Worm (Caenorhabditis elegans) whole organism, dauer: ENCODE results near the gene ntc-1.

Experiments used
- unc-62 ChIP-seq: sonication (generic microtip); optimal IDR thresholded peaks from 2 replicates; lab custom pipeline; 2017; ENCODE audit warnings: missing biosample characterization, missing genetic modification reagents, missing genetic modification characterization

The ntc-1 gene

DNA sequence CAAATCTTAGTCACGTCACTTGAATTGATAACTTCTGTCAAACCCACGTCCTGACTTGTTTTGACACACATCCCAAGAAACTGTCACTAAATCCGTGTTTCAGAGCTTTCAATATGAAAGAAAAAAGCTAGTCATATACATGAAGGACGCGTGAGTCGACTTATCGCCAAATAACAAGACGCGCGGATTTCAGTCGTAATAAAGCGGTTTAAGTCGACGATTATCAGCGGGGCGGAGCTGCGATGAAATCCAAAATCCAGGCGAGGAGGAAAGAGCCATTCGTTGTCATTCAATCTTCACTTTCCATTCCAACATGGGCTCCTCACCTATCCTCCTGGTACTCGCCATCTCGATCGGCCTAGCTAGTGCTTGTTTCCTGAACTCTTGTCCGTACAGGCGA, at the start of gene ntc-1:
ntc-1 (plus strand) TSS at position 301 of the 400 bp plus-strand sequence.
- no peak for TF ChIP-seq unc-62 (GFP tag; lab: Kevin White, UChicago)

DNA sequence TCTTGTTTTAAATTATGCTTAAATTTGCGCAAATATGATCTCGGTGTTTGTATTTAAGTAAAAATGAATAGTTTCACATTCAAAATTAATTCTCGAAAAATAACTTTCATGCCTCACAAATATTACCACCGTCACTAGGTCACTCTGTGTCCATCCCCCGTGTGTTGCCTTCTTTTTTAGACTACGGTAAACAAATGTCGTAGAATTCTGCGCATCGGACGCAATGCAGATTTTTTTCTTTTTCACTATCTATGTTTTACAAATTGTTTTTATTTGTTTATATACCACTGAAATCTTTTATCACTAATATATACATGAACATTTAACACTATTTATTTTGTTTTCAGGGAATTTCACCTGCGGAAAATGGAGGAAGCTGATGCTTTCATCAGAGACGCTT, 47.6 kb upstream of the ntc-1 start, which contains the start of gene R08E3.3:
R08E3.3 (plus strand) TSS at position 342 of the 400 bp plus-strand sequence.
- no peak for TF ChIP-seq unc-62 (GFP tag; lab: Kevin White, UChicago)

DNA sequence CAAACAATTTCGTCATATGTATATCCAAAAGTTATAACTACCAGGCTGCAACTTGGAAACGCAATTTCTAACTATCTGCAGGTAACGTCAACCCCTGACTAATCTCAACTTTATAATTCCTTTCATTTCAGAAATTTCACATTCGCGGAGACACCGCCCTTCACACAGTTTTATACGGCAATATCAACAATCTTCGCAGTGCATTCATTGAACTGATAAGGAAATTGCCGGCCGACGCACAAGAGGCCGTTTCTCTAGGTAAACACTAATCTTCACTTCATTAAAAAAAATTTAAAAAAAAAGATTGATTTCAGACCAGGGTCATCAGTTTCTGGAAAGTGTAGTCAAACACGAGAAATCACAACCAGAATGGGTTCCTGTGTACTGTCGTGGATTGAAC, 47.0 kb upstream of the ntc-1 start:
- TF ChIP-seq unc-62 (GFP tag; lab: Kevin White, UChicago), result no peak

DNA sequence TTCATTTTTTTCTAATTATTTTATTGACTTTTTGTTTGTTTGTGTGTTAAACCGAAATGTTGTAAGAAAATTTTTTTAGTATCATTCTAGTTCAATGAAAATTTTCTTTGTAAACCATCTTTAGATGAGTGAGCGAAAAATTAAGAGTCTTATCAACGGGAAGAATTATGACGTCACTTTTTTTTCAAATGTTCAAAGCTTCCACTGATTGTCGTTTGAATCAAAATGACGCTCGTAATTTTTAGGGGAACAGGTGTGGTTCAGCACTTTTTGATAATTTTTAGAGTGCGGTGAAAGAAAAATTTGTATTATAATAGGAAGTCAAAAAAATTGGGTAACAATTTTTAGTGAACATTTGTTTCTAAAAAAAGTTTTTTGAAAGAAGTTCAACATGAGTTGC, 44.3 kb upstream of the ntc-1 start:
- no peak for TF ChIP-seq unc-62 (GFP tag; lab: Kevin White, UChicago)

DNA sequence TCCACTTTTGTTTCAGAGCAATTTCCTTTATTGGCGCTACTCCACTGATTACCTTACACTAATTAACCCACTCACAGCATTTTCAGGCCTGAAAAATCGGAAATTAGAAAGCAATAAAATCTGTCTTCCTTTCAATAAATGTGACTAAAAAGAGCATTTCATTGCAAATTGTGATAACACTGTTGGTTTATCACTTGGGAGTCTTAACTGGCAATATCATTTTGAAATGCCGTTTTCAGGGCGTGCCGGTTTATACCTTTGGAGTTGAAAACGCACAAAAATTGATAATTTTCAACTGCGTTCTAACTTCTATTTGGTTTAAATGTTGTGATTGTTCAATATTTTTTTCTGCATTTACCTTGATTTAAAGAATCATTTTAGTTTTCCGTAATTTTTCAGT, 43.6 kb upstream of the ntc-1 start, which contains the start of gene R08E3.1:
R08E3.1 (plus strand) TSS at position 386 of the 400 bp plus-strand sequence.
- no peak for TF ChIP-seq unc-62 (GFP tag; lab: Kevin White, UChicago)

DNA sequence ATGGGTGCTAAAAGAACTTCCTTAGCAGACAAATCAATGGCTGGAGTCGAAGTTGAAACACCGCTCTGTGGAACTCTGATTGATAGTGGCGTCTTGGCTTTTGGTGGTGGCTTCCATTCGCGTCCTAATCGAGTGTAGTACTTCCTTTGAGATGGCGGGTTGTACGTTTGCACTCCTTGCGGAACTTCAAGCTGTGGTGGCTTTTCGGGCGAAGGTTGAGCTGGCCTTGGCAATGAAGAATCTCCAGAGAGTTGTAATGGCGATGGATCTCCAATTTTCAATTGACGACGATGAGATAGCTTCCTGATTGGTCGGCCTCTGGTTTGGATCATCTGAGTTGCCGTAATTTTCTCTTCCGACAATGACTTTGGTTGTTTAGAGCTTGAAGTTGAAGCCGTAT, 25.2 kb upstream of the ntc-1 start:
- TF ChIP-seq unc-62 (GFP tag; lab: Kevin White, UChicago), result no peak

DNA sequence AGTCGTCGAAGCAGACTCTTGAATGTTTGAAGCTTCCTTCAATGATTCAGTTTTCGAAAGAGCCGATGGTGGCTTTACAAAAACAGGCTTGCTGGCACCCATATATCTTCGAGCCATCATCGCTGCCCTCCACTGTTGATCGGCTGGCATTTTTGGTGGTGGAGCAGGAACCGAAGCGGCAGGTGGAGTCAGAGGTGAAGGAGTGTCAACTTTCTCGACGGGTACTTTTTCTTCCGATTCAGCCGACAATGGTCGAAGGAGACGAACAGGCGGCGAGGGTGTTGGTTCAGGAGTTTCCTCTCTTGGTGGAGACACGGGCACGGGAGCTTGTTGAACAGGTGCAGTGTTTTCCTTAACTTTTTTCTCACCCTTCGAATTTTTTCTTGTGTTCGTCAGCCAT, 23.6 kb upstream of the ntc-1 start:
- TF ChIP-seq unc-62 (GFP tag; lab: Kevin White, UChicago), result no peak

DNA sequence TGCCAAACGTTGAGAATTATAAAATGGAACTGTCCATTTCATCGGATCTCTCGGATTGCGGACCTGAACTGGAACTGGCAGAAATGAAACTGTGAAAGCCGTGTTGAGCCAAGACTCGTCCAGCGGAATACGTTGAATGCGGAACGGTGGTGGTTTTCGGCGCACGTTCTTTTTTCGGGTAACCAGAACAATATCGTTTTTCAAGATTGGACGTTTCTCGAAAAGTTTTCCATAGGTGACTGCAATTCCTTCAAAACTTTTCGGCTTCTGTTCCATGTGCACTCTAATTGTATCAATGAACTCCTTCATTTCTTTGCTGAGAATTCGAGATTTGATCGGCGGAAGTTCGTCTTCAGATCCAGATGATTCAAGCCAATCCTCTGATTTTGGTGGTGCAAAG, 21.1 kb upstream of the ntc-1 start:
- no peak for TF ChIP-seq unc-62 (GFP tag; lab: Kevin White, UChicago)

DNA sequence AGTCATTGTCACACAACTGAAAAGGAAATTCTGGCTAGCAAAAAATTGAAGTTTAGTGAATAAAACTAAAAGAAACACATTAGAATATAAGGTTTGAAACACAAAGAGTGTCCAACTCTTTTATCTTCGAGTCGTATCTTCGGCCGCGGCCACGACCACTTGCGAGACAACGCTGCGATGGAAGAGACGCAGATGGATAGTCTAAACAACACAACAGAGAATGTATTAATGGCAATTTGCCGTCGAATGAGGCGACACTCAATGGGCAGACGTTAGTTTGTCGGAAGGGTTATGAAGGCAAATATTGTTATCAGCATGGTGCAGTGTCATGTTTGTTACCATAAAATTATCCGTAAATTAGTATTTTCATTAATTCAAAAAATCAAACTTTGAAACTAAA, 12.8 kb upstream of the ntc-1 start, which contains the start of gene F39C12.1:
F39C12.1 (minus strand) TSS at position 136 of the 400 bp plus-strand sequence.
- no peak for TF ChIP-seq unc-62 (GFP tag; lab: Kevin White, UChicago)

DNA sequence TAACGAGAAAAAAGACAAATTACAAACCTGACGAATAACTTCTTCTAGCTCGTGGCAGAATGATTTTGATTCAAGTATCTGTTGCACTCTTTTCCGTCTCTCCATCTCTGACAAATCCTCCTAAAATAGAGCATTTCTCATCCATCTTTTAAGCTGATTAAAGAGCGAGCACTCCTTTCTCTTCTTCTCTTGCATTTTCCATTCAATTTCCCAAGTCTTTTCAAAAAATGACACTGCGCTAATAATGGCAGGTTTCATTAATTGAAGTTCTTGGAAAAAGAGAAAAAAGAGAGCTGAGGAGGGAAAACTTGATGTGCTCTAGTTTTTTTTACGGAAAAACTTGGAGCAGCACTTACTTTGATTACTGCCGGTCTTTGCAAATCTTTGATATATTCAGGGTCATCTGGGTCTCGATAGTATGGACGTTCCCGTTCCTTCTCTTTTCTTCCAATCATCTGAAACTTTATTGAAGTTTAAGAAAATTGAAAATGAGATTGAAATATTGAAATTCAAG, 6.3 kb upstream of the ntc-1 start, which contains the start of gene add-1:
add-1 (minus strand) TSS at position 464 of the 514 bp plus-strand sequence.
- no peak for TF ChIP-seq unc-62 (GFP tag; lab: Kevin White, UChicago)

DNA sequence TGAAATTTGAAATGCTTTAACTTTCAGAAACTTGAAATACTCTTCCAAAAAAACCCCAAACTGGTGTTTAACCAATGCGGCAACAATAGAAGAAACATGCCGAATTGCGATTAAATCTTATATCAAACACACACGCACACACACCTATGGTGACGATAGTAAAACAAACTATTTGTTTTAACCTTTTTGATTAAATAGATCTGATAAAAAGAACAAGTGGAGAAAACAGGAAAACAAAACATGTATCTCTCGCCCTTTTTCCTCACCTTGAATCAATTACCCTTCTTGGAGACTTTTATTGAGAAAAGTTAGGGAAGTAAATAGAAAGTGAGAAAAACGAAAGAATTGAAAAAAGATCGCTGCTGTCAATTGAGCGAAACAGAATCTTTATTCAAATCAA, 4.5 kb upstream of the ntc-1 start:
- no peak for TF ChIP-seq unc-62 (GFP tag; lab: Kevin White, UChicago)

DNA sequence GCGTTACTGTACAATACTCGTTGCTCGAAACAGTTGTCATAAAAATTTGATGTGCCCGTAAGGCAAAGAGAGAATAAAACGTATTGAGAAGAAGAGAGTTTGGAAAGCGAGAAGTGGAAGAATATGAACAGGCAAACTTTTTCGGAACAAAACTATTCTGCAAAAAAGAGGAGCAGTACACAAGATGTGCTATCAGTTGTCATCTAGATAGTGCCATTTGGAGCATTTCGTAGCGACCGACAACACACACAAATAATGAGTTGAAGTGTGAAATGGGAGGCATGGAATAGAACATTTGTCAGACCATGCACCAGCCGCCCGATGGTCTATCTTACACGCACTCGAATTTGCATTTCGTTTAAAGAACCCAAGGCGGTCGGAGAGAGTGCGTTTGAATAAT, 3.8 kb upstream of the ntc-1 start:
- TF ChIP-seq unc-62 (GFP tag; lab: Kevin White, UChicago), result no peak

DNA sequence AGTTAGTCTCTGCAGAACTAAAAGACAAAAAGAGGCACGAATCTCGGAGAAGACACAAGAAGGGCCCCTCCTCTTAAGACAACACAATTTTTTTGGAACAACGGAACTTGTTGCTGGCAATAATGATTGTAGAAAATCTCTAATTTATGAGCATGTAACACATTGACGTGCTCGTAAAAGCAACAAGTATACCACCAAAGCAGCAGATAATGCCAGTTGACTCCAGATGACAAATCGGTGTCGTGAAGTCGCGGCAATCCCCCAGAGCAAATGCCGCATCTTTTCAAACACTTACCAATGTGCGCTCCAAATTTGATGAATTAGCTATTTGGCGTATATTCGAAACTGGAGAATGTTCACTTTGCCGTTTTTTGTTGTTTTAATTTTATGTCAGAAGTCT, 1.7 kb upstream of the ntc-1 start:
- no peak for TF ChIP-seq unc-62 (GFP tag; lab: Kevin White, UChicago)

DNA sequence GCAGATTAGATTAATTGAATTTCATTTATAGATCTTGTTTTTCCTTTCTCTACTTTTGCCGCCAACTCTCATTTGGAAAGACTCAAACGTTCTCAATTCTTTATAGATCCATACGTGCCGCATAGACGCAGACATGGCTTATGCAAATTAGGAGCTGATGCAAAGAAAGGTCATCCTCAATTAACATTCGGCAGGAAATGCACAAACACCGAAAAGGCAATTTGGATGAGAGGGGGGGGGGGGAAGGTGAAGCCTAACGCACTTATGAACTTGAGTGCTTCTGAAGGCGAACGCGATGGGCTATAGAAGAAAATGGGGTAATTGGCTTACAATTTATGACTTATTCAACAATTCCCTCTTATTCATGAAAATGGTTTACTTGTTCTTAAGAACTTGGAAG, 3.7 kb downstream of the ntc-1 start:
- no peak for TF ChIP-seq unc-62 (GFP tag; lab: Kevin White, UChicago)

DNA sequence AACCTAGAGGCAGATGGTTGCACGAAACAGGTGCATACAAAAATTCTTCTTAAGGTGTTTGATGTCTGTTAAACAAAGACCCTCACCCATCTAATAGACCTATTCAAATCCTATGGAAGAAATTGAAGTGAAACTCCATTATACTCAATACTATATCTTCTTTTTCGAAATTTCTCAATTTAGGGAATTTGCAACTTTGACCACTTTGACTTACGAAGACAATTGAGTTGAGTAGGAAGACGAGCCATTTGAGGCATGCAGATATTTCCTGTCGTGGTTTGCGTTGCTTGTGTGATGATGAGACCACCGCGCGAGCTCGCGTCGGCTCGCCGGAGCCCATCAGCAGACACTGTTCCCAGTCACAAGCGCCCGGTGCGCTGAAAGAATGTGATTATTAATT, 4.8 kb downstream of the ntc-1 start:
- TF ChIP-seq unc-62 (GFP tag; lab: Kevin White, UChicago), result no peak

DNA sequence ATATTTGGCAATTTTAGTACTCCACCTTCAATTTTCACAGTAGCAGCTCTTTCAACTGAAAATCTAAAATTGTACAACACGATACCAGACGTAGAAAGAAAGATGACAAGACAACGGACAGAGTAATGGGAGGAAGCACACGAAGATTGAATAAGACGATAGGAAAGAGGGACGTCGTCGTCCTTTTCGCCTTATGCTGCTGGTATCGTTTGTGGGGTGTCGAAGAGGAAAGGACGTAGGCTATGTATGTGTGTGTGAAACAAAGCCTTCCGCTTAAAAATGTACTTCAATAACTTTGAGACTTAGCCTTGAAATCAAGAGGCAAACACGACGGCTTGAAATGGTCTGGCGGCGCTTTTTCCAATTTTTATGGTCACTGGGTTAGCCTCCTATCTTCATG, 6.9 kb downstream of the ntc-1 start:
- TF ChIP-seq unc-62 (GFP tag; lab: Kevin White, UChicago), result no peak

DNA sequence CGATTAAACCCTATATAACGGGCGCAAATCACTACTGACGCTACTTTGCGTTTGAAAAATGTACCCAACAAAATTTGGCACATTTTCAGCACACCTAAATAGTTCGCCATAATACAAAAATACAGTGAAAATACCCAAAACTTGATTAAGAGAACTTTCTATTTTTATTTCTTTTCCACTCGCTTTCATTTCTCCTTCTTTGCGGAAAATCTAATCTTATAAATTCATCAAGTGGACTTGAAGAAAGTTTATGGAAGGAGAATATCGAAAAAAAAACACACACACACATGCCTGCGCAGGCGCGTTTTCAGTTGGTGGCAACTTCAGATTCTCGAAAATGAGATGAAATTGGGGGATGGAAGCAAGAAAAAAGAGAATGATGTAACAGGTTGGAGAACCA, 9.4 kb downstream of the ntc-1 start:
- no peak for TF ChIP-seq unc-62 (GFP tag; lab: Kevin White, UChicago)

DNA sequence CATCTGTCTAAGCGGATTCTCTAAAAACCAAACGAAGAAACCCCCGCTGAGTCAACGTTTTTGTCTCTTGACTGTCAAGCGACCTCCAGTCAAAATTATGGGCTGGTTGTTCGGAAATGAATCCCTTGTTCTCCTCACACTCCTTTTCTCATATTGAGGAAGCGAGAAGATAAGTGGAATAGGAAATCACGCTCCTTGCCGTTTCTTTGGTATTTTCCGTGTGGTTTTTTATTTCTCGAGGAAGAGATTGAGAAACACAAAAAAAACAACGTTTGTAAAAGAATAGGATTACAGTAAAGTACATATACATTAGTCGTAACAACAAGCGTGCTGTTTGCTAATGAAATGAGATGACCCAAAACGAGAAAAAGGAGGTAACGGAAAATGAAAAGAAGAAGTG, 11.0 kb downstream of the ntc-1 start, which contains the start of gene tsp-14:
tsp-14 (minus strand) TSS at position 62 of the 400 bp plus-strand sequence.
- TF ChIP-seq unc-62 (GFP tag; lab: Kevin White, UChicago), result no peak
